Worm (Caenorhabditis elegans): ENCODE measurements around the gene W06D11.5.
A peak's percentile ranks its signal among the peaks of the same experiment; 100 is the strongest.

Gene W06D11.5

DNA sequence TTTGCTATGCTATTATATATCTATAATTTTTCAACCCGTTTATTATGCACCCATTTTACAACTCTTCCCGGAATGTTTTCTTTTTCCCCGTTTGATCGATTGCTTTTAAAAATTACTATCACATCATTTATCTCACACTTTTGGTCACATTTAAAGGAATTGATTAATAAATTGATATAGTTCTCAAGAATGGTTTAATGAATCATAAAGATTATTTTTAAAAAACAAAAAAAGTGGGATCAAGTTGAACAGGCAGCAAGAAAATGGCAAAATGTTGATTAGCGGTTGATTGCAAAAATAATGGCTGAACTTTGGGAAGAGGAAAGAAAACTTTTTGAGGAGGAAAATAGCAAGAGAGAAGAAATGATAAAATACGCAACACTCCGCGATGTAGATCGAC, at the start of gene W06D11.5:
W06D11.5 (plus strand) TSS at position 301 of the 400 bp plus-strand sequence.
- TF ChIP-seq mcd-1 (GFP tag; IDR thresholded peaks at IDR 0.05), result no peak
- TF ChIP-seq ztf-25 (GFP tag; IDR thresholded peaks at IDR 0.05), result no peak
- TF ChIP-seq mxl-1 (tag; optimal IDR thresholded peaks at IDR 0.05), result no peak
- TF ChIP-seq nfyb-1 (GFP tag; IDR thresholded peaks at IDR 0.05), result no peak
- no peak for TF ChIP-seq F49E8.2 (tag; optimal IDR thresholded peaks at IDR 0.05; ENCODE audit: insufficient read depth)
- no peak for TF ChIP-seq nfya-2 (GFP tag; IDR thresholded peaks at IDR 0.05)

DNA sequence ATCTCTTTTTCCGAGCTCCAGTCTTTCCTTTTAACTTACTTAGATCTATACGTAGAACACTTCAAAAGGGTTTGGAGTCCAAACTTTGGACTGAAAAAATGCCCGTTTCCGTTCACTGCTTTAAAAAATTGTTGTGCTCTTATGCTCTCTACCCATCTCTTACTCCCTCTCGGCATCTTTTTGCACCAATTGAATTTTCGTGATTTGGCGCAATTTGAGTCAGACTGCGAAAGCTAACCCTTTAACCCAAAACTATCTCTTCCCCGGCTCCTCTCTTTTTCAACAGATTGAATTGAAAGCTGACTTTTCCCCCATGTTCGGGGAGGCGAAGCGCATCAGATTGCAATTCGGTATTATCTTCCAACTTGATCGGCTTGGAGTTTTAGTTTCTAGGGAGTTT, 47.7 kb upstream of the W06D11.5 start:
- TF ChIP-seq attf-5 (GFP tag; optimal IDR thresholded peaks at IDR 0.05) (no peak), ceh-100 (GFP tag; IDR thresholded peaks at IDR 0.05) (no peak), lin-40 (tag; optimal IDR thresholded peaks at IDR 0.05) (no peak), F39B2.1 (GFP tag; IDR thresholded peaks at IDR 0.05) (no peak), rec-8 (tag; optimal IDR thresholded peaks at IDR 0.05) (no peak), lag-1 (GFP tag; IDR thresholded peaks at IDR 0.05) (no peak), F55B11.4 (tag; optimal IDR thresholded peaks at IDR 0.05; ENCODE audit: borderline replicate concordance, insufficient read depth) (no peak), ztf-3 (GFP tag; optimal IDR thresholded peaks at IDR 0.05) (no peak), ceh-40 (GFP tag; IDR thresholded peaks at IDR 0.05) (no peak), attf-3 (GFP tag; conservative IDR thresholded peaks at IDR 0.05) (no peak), sptf-2 (GFP tag; optimal IDR thresholded peaks at IDR 0.05) (no peak), madf-8 (GFP tag; conservative IDR thresholded peaks at IDR 0.05) (no peak), tlf-1 (GFP tag; optimal IDR thresholded peaks at IDR 0.05) (no peak), nhr-80 (tag; optimal IDR thresholded peaks at IDR 0.05) (no peak), him-1 (tag; optimal IDR thresholded peaks at IDR 0.05) (no peak)

DNA sequence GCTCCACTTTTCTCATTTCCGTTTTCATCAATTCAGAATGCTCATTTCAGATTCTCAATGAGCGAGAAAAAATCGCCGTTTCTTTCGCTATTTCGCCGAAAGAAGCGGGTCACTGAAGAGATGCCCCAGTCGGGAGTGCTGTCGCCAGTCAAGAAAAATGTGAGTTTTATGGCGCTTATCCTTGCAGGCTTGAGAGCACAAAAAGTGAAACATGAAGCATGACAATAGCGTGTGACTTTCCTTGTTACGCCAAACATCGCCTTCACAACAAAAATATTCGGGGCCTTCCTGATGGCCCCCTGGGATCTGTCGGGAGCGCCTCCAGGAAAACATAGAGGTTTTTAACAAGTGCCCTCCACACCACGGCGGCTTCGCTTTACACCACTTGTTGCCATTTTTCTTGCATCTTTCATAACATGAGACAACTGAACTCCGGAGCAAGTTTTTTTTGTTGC, 43.3 kb upstream of the W06D11.5 start, which contains the start of gene E01G6.2:
E01G6.2 (plus strand) TSS at position 51 of the 455 bp plus-strand sequence.
- TF ChIP-seq zfh-2 (GFP tag; conservative IDR thresholded peaks at IDR 0.05) (peak; percentile 50), F22D6.2 (tag; optimal IDR thresholded peaks at IDR 0.05) (no peak)

DNA sequence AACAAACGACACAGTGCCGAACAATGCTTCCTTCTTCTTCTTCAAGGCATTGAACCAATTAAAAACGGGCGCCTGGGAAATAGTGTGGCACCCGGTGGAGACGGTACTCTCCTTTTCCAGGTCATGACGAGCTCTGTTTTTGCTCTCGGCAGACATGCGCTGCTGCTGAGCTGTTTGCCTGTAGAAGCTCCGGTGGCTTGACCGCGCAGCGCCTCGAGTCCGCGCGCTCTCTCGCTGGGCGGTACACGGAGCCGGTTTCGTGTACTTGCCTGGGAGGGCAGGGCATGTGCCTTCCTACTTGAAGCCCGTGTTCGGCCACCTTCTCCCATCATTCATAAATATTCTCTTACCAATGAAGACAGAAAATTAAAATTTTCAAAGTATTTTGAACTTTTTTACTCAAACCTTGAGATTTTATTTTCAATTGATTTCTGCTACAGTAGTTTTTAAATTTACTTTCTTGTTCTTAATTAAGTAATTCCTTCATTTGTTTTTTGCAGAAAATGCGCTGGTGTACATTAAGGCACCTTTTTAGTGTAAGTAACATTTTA, 39.5 kb upstream of the W06D11.5 start, which contains the start of gene E01G6.1:
E01G6.1 (plus strand) TSS at position 501 of the 551 bp plus-strand sequence.
- TF ChIP-seq zfh-2 (GFP tag; conservative IDR thresholded peaks at IDR 0.05) (peak; percentile 91), lin-26 (GFP tag; IDR thresholded peaks at IDR 0.05) (no peak), chd-7 (tag; optimal IDR thresholded peaks at IDR 0.05) (no peak), Y67H2A.10 (GFP tag; conservative IDR thresholded peaks at IDR 0.05) (no peak), mel-28 (tag; optimal IDR thresholded peaks at IDR 0.05; ENCODE audit: borderline replicate concordance) (no peak), egrh-3 (GFP tag; IDR thresholded peaks at IDR 0.05) (peak; percentile 62; the same call in 1 of the 2 replicates), ztf-28 (GFP tag; IDR thresholded peaks at IDR 0.05) (no peak), nhr-80 (tag; optimal IDR thresholded peaks at IDR 0.05) (no peak), ztf-3 (GFP tag; optimal IDR thresholded peaks at IDR 0.05) (no peak), F23B12.7 (tag; optimal IDR thresholded peaks at IDR 0.05; ENCODE audit: insufficient read depth) (no peak), ets-4 (GFP tag; optimal IDR thresholded peaks at IDR 0.05) (no peak), xnd-1 (tag; optimal IDR thresholded peaks at IDR 0.05) (no peak)
